Worm (Caenorhabditis elegans) whole organism, dauer: ENCODE data around the gene T26C5.4.

ENCODE experiments used
- unc-62 ChIP-seq: sonication (generic microtip); optimal IDR thresholded peaks from 2 replicates; lab custom pipeline; 2017; ENCODE audit warnings: missing biosample characterization, missing genetic modification reagents, missing genetic modification characterization

The T26C5.4 gene

ce11 chrII:9210076-9210475 lies 40.2 kb downstream of the T26C5.4 start, which contains the start of gene ZK1067.4:
Gene ZK1067.4, plus strand, starts transcription at chrII:9210376.
- no peak for TF ChIP-seq unc-62 (GFP tag; lab: Kevin White, UChicago)
